Worm (Caenorhabditis elegans) whole organism, L1 larva: ENCODE data around the gene dpy-17.

Experiments
- aly-2 ChIP-seq: fragments of 150-350 bp; optimal IDR thresholded peaks from 2 replicates; lab custom pipeline; 2014; ENCODE audit warnings: missing biosample characterization, missing genetic modification characterization
- fkh-10 ChIP-seq: sonication (generic microtip); optimal IDR thresholded peaks from 2 replicates; lab custom pipeline; 2017; ENCODE audit warnings: missing biosample characterization, missing genetic modification reagents, missing genetic modification characterization
- fkh-8 ChIP-seq: sonication (generic microtip); optimal IDR thresholded peaks from 2 replicates; lab custom pipeline; 2016; ENCODE audit warnings: mild to moderate bottlenecking, missing genetic modification characterization, missing compliant biosample characterization
- lin-39 ChIP-seq: fragments of 150-350 bp; optimal IDR thresholded peaks from 2 replicates; lab custom pipeline; 2014; ENCODE audit warnings: missing biosample characterization, missing genetic modification reagents, missing genetic modification characterization
- mdl-1 ChIP-seq, 2 experiments: fragments of 150-350 bp; optimal IDR thresholded peaks; 2 replicates each; lab custom pipeline; 2014 to 2017; ENCODE audit warnings: missing biosample characterization in 2 of 2, missing genetic modification characterization in 2 of 2, inconsistent platforms in 1 of 2
- nhr-76 ChIP-seq: sonication (generic microtip); optimal IDR thresholded peaks from 2 replicates; lab custom pipeline; 2017; ENCODE audit warnings: missing biosample characterization, missing genetic modification characterization
- unc-130 ChIP-seq: fragments of 150-350 bp; optimal IDR thresholded peaks from 2 replicates; lab custom pipeline; 2017; ENCODE audit warnings: missing biosample characterization, missing genetic modification characterization, inconsistent platforms

ce11 chrIII:5155393-5155792, 48.3 kb downstream of the dpy-17 start:
- TF ChIP-seq fkh-8 (no peak), nhr-76 (tag; lab: Kevin White, UChicago) (no peak), unc-130 (tag; lab: Kevin White, UChicago) (no peak), aly-2 (tag; lab: Kevin White, UChicago) (no peak), fkh-10 (GFP tag; lab: Kevin White, UChicago) (no peak), mdl-1 (tag; optimal IDR thresholded peaks at IDR 0.05; lab: Kevin White, UChicago) (no peak), lin-39 (tag; lab: Kevin White, UChicago) (no peak)
